Worm (Caenorhabditis elegans) whole organism, mixed stage, embryonic: ENCODE data around the gene math-38.

Experiments
- M03D4.4 ChIP-seq: sonication (generic microtip); optimal IDR thresholded peaks from 2 replicates; lab custom pipeline; 2017; ENCODE audit warnings: mild to moderate bottlenecking, missing genetic modification characterization, missing compliant biosample characterization
- bed-3 ChIP-seq: fragments of 200-800 bp; sonication (Bioruptor generic); optimal IDR thresholded peaks from 3 replicates; lab custom pipeline; 2018; ENCODE audit warnings: mild to moderate bottlenecking, missing genetic modification characterization, moderate library complexity, missing compliant biosample characterization
- ceh-43 ChIP-seq: fragments of 200-800 bp; sonication (Bioruptor generic); optimal IDR thresholded peaks from 2 replicates; lab custom pipeline; 2018; ENCODE audit warnings: mild to moderate bottlenecking, missing genetic modification characterization, moderate library complexity, missing compliant biosample characterization
- ceh-83 ChIP-seq: fragments of 200-800 bp; sonication (Bioruptor generic); optimal IDR thresholded peaks from 2 replicates; lab custom pipeline; 2018; ENCODE audit warnings: mild to moderate bottlenecking, missing genetic modification characterization, missing compliant biosample characterization
- ces-1 ChIP-seq: fragments of 150-350 bp; optimal IDR thresholded peaks from 2 replicates; lab custom pipeline; 2014; ENCODE audit warnings: missing biosample characterization, missing genetic modification reagents, missing genetic modification characterization
- cnd-1 ChIP-seq: fragments of 200-800 bp; sonication (Bioruptor generic); optimal IDR thresholded peaks from 2 replicates; lab custom pipeline; 2018; ENCODE audit warnings: mild to moderate bottlenecking, missing genetic modification characterization, missing compliant biosample characterization
- drap-1 ChIP-seq: fragments of 200-800 bp; sonication (Bioruptor generic); optimal IDR thresholded peaks from 3 replicates; lab custom pipeline; 2018; ENCODE audit warnings: mild to moderate bottlenecking, missing genetic modification characterization, missing compliant biosample characterization
- elt-1 ChIP-seq: sonication (generic microtip); optimal IDR thresholded peaks from 2 replicates; lab custom pipeline; 2017; ENCODE audit warnings: missing genetic modification characterization, mild to moderate bottlenecking, missing compliant biosample characterization, antibody characterized with exemption, moderate library complexity, borderline replicate concordance; ENCODE audit not compliant: insufficient read depth
- flh-1 ChIP-seq: fragments of 200-800 bp; sonication (Bioruptor generic); optimal IDR thresholded peaks from 2 replicates; lab custom pipeline; 2018; ENCODE audit warnings: mild to moderate bottlenecking, missing genetic modification characterization, moderate library complexity, missing compliant biosample characterization
- ham-2 ChIP-seq: fragments of 200-800 bp; sonication (Bioruptor generic); optimal IDR thresholded peaks from 2 replicates; lab custom pipeline; 2018; ENCODE audit warnings: mild to moderate bottlenecking, missing genetic modification characterization, missing compliant biosample characterization
- hlh-1 ChIP-seq: fragments of 150-350 bp; optimal IDR thresholded peaks from 2 replicates; lab custom pipeline; 2014; ENCODE audit warnings: missing biosample characterization, missing genetic modification reagents, missing genetic modification characterization
- lin-13 ChIP-seq: fragments of 150-350 bp; optimal IDR thresholded peaks from 2 replicates; lab custom pipeline; 2014; ENCODE audit warnings: missing biosample characterization, missing genetic modification characterization
- lin-32 ChIP-seq: fragments of 200-800 bp; sonication (Bioruptor generic); optimal IDR thresholded peaks from 2 replicates; lab custom pipeline; 2018; ENCODE audit warnings: mild to moderate bottlenecking, missing genetic modification characterization, missing compliant biosample characterization
- lsy-2 ChIP-seq: fragments of 150-350 bp; optimal IDR thresholded peaks from 2 replicates; lab custom pipeline; 2014; ENCODE audit warnings: missing biosample characterization, missing genetic modification characterization
- mep-1 ChIP-seq: fragments of 150-350 bp; optimal IDR thresholded peaks from 2 replicates; lab custom pipeline; 2017; ENCODE audit warnings: missing biosample characterization, missing genetic modification reagents, missing genetic modification characterization, inconsistent platforms
- nhr-12 ChIP-seq: fragments of 150-350 bp; optimal IDR thresholded peaks from 2 replicates; lab custom pipeline; 2014; ENCODE audit warnings: missing biosample characterization, missing genetic modification characterization
- nhr-2 ChIP-seq: fragments of 150-350 bp; optimal IDR thresholded peaks from 2 replicates; lab custom pipeline; 2014; ENCODE audit warnings: missing biosample characterization, missing genetic modification characterization
- nhr-237 ChIP-seq: fragments of 150-350 bp; optimal IDR thresholded peaks from 2 replicates; lab custom pipeline; 2014; ENCODE audit warnings: missing biosample characterization, missing genetic modification characterization
- nhr-28 ChIP-seq: fragments of 150-350 bp; optimal IDR thresholded peaks from 2 replicates; lab custom pipeline; 2014; ENCODE audit warnings: missing biosample characterization, missing genetic modification characterization
- nhr-76 ChIP-seq: sonication (generic microtip); optimal IDR thresholded peaks from 2 replicates; lab custom pipeline; 2017; ENCODE audit warnings: missing biosample characterization, missing genetic modification characterization
- pha-4 ChIP-seq: fragments of 150-350 bp; optimal IDR thresholded peaks from 2 replicates; lab custom pipeline; 2018; ENCODE audit warnings: missing biosample characterization, missing genetic modification reagents, missing genetic modification characterization
- sem-2 ChIP-seq: fragments of 200-800 bp; sonication (Bioruptor generic); optimal IDR thresholded peaks from 2 replicates; lab custom pipeline; 2018; ENCODE audit warnings: mild to moderate bottlenecking, missing genetic modification characterization, missing compliant biosample characterization
- snpc-4 ChIP-seq: fragments of 150-350 bp; optimal IDR thresholded peaks from 2 replicates; lab custom pipeline; 2014; ENCODE audit warnings: missing biosample characterization, missing genetic modification characterization
- sptf-1 ChIP-seq: sonication (generic microtip); optimal IDR thresholded peaks from 2 replicates; lab custom pipeline; 2017; ENCODE audit warnings: mild to moderate bottlenecking, missing genetic modification characterization, moderate library complexity, missing compliant biosample characterization
- tbx-8 ChIP-seq: fragments of 200-800 bp; sonication (Bioruptor generic); optimal IDR thresholded peaks from 2 replicates; lab custom pipeline; 2018; ENCODE audit warnings: mild to moderate bottlenecking, missing genetic modification characterization, moderate library complexity, missing compliant biosample characterization
- unc-120 ChIP-seq: sonication (generic microtip); optimal IDR thresholded peaks from 2 replicates; lab custom pipeline; 2017; ENCODE audit warnings: missing genetic modification characterization, missing compliant biosample characterization; ENCODE audit not compliant: poor library complexity, severe bottlenecking
- unc-39 ChIP-seq: fragments of 150-350 bp; optimal IDR thresholded peaks from 2 replicates; lab custom pipeline; 2014; ENCODE audit warnings: missing biosample characterization, missing genetic modification characterization
- unc-62 ChIP-seq: fragments of 150-350 bp; optimal IDR thresholded peaks from 2 replicates; lab custom pipeline; 2014; ENCODE audit warnings: missing biosample characterization, missing genetic modification reagents, missing genetic modification characterization
- zip-8 ChIP-seq: fragments of 150-350 bp; optimal IDR thresholded peaks from 2 replicates; lab custom pipeline; 2014; ENCODE audit warnings: missing biosample characterization, missing genetic modification characterization
- ztf-11 ChIP-seq: fragments of 150-350 bp; optimal IDR thresholded peaks from 2 replicates; lab custom pipeline; 2014; ENCODE audit warnings: missing biosample characterization, missing genetic modification characterization

Gene math-38

ce11 chrII:1597101-1598088, 17.6 kb upstream of the math-38 start, which contains the start of gene bath-46:
Gene bath-46 (plus strand): TSS chrII:1597906.
- TF ChIP-seq ham-2 (GFP tag; lab: Kevin White, UChicago) (no peak), nhr-12 (tag; lab: Kevin White, UChicago) (no peak), bed-3 (GFP tag; lab: Kevin White, UChicago) (no peak), sptf-1 (tag; lab: Kevin White, UChicago) (no peak), ztf-11 (tag; lab: Kevin White, UChicago) (no peak), zip-8 (tag; lab: Kevin White, UChicago) (no peak), ceh-43 (GFP tag; lab: Kevin White, UChicago) (no peak), nhr-2 (tag; lab: Kevin White, UChicago) (no peak), lin-32 (GFP tag; lab: Kevin White, UChicago) (no peak), nhr-28 (no peak), drap-1 (GFP tag; lab: Kevin White, UChicago) (no peak), snpc-4 (tag; lab: Kevin White, UChicago) (no peak), mep-1 (tag; lab: Kevin White, UChicago) (no peak), unc-39 (tag; lab: Kevin White, UChicago) (no peak), nhr-237 (tag; lab: Kevin White, UChicago) (no peak), nhr-76 (tag; lab: Kevin White, UChicago) (no peak), elt-1 (tag; lab: Kevin White, UChicago) (no peak), unc-120 (no peak), cnd-1 (tag; lab: Kevin White, UChicago) (no peak), M03D4.4 (no peak)

- TF ChIP-seq ceh-83 (GFP tag; lab: Kevin White, UChicago) (no peak), drap-1 (GFP tag; lab: Kevin White, UChicago) (no peak), flh-1 (GFP tag; lab: Kevin White, UChicago) (no peak), unc-120 (no peak), lin-13 (tag; lab: Kevin White, UChicago) (no peak), ztf-11 (tag; lab: Kevin White, UChicago) (no peak)
Observed at ce11 chrII:1595137-1595536, 15.4 kb upstream of the math-38 start, which contains the start of gene clec-20. Gene clec-20 (minus strand): TSS chrII:1595237.

- TF ChIP-seq nhr-28: no peak
- TF ChIP-seq flh-1 (GFP tag; lab: Kevin White, UChicago): no peak
- TF ChIP-seq M03D4.4: no peak
- TF ChIP-seq zip-8 (tag; lab: Kevin White, UChicago): no peak
- TF ChIP-seq unc-62: no peak
Observed at ce11 chrII:1589845-1590244, 10.1 kb upstream of the math-38 start, which contains the start of gene T07H3.7. Gene T07H3.7 (minus strand): TSS chrII:1589945.

ce11 chrII:1586305-1586704, 6.5 kb upstream of the math-38 start, which contains the start of gene T07H3.8:
Gene T07H3.8 (plus strand): TSS chrII:1586605.
- TF ChIP-seq ceh-83 (GFP tag; lab: Kevin White, UChicago) (no peak), elt-1 (tag; lab: Kevin White, UChicago) (no peak), nhr-2 (tag; lab: Kevin White, UChicago) (no peak), ces-1 (GFP tag; lab: Kevin White, UChicago) (no peak), tbx-8 (GFP tag; lab: Kevin White, UChicago) (no peak), sptf-1 (tag; lab: Kevin White, UChicago) (no peak), unc-62 (no peak), zip-8 (tag; lab: Kevin White, UChicago) (no peak), sem-2 (no peak), ceh-43 (GFP tag; lab: Kevin White, UChicago) (no peak), nhr-28 (no peak), lin-32 (GFP tag; lab: Kevin White, UChicago) (no peak), unc-39 (tag; lab: Kevin White, UChicago) (no peak), drap-1 (GFP tag; lab: Kevin White, UChicago) (no peak), hlh-1 (no peak)
- TF ChIP-seq, all 35 proteins: peak for 0

- TF ChIP-seq nhr-12 (tag; lab: Kevin White, UChicago): no peak
- TF ChIP-seq nhr-28: no peak
- TF ChIP-seq ztf-11 (tag; lab: Kevin White, UChicago): no peak
- no peak for TF ChIP-seq pha-4 (tag; lab: Kevin White, UChicago)
- TF ChIP-seq ham-2 (GFP tag; lab: Kevin White, UChicago): no peak
- no peak for TF ChIP-seq lin-13 (tag; lab: Kevin White, UChicago)
- no peak for TF ChIP-seq flh-1 (GFP tag; lab: Kevin White, UChicago)
- TF ChIP-seq unc-39 (tag; lab: Kevin White, UChicago): no peak
- no peak for TF ChIP-seq tbx-8 (GFP tag; lab: Kevin White, UChicago)
- no peak for TF ChIP-seq lsy-2
Observed at ce11 chrII:1584140-1584539, 4.4 kb upstream of the math-38 start, which contains the start of gene clec-21. Gene clec-21 (minus strand): TSS chrII:1584240.
